Fruit fly (Drosophila melanogaster) whole organism: ENCODE results near the gene GstZ2.

Source experiments
- Dll ChIP-seq: fragments of >200 bp; optimal IDR thresholded peaks from 2 replicates; lab custom pipeline; 2017
- psq ChIP-seq: fragments of >200 bp; optimal IDR thresholded peaks from 2 replicates; lab custom pipeline; 2017

dm6 chr3R:9448320-9448719 is 12.1 kb downstream of the GstZ2 start:
- TF ChIP-seq psq (lab: Kevin White, UChicago) (no peak), Dll (lab: Kevin White, UChicago) (no peak)
